Worm (Caenorhabditis elegans): ENCODE results near the gene F55C5.10.

Gene F55C5.10

DNA sequence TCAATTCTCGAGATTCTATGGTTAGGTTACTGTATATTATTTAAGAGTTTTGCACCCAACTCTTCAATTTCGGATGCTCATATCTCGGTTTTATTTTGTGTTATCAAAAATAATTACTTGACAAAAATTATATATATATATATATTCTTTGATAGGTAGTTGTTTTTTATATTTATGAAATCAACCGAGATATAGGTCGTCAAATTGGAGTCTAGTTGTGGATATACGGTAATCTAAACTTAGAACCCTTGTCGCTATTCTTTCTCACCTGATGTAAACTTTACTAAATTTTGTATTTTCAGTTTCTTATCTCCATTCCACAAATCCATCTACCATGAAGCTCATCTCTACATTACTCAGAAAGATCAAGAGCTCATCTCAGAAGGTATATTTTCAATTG is at the start of gene F55C5.10:
Gene F55C5.10 (plus strand): TSS at position 301 of the 400 bp plus-strand sequence.
- no peak for TF ChIP-seq pes-1 (GFP tag; IDR thresholded peaks at IDR 0.05)
- no peak for TF ChIP-seq hmg-4 (GFP tag; optimal IDR thresholded peaks at IDR 0.05)
- TF ChIP-seq ceh-13 (GFP tag; optimal IDR thresholded peaks at IDR 0.05) = no peak
- TF ChIP-seq flt-1 (GFP tag; IDR thresholded peaks at IDR 0.05) = no peak
- TF ChIP-seq tra-4 (tag; optimal IDR thresholded peaks at IDR 0.05) = no peak
- TF ChIP-seq F13C5.2 (tag; optimal IDR thresholded peaks at IDR 0.05) = no peak
- TF ChIP-seq ama-1 (optimal IDR thresholded peaks at IDR 0.05) = no peak
- TF ChIP-seq hnd-1 (tag; optimal IDR thresholded peaks at IDR 0.05) = no peak
- no peak for TF ChIP-seq tbx-37 (GFP tag; conservative IDR thresholded peaks at IDR 0.05)
- TF ChIP-seq scrt-1 (GFP tag; IDR thresholded peaks at IDR 0.05) = no peak

DNA sequence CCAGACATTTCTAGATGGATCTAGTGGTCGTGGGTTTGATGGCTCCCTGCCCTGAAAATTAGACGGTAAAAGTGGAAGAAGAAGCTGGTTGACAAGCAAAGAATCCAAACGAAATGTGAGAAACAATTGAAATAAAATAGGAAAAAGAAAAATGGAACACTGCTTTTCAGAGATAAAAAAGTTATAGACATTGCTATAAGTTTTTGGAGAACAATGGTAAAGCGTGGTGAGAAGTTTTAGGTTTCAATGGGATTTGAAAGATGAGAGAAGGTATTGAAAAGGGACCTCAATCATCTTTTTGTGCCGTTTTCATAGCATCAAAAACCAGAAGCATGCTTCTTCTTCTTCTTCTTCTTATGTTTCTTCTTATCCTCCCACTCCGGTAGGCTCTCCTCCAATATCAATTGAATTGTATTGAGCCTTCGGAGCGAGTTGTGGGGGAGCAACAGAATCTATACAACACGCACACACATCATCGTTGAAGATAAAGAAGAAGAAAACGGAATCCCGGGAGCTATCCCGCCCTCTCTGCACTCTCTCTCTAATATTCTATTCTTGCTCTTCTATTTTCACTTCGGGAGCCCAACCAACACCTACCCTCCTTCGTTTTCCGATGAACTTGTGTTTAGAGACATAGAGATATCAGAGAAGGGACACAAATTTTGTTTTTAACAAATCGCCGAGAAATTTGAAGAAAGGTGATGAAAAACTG is 48.8 kb upstream of the F55C5.10 start, which contains the start of gene myo-3:
Gene myo-3 (minus strand): TSS at position 51 of the 712 bp plus-strand sequence.
- TF ChIP-seq sea-1 (GFP tag; conservative IDR thresholded peaks at IDR 0.05) = no peak
- TF ChIP-seq ceh-36 (tag; optimal IDR thresholded peaks at IDR 0.05) = no peak
- no peak for TF ChIP-seq tra-4 (tag; optimal IDR thresholded peaks at IDR 0.05)
- no peak for TF ChIP-seq pes-1 (GFP tag; IDR thresholded peaks at IDR 0.05)
- TF ChIP-seq ets-7 (tag; optimal IDR thresholded peaks at IDR 0.05) = no peak
- no peak for TF ChIP-seq ama-1 (optimal IDR thresholded peaks at IDR 0.05)
- TF ChIP-seq aly-1 (tag; optimal IDR thresholded peaks at IDR 0.05) = no peak
- TF ChIP-seq F13C5.2 (tag; optimal IDR thresholded peaks at IDR 0.05) = no peak
- no peak for TF ChIP-seq hnd-1 (tag; optimal IDR thresholded peaks at IDR 0.05)
- TF ChIP-seq ceh-13 (GFP tag; optimal IDR thresholded peaks at IDR 0.05) = no peak
- TF ChIP-seq flt-1 (GFP tag; IDR thresholded peaks at IDR 0.05) = no peak
- no peak for TF ChIP-seq hmbx-1 (tag; optimal IDR thresholded peaks at IDR 0.05)

DNA sequence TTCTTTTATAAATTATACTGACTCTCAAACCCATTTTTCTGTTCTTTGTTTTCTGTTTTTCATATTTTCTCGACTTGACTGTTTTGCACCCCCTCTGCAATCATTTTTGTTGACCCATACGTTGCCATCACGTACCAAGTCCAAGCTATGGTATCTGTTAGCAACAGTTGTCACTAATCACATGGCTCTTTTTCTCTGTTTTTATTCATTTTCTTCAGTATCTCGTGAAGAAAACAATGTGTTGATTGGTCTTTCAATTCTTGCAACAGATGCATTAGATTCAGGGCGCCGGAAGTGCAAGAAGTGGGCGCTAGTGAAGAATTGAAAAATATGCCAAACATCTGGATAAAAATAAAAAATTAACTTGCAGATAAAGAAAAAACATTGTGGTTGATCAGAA is 47.8 kb upstream of the F55C5.10 start:
- TF ChIP-seq ets-7 (tag; optimal IDR thresholded peaks at IDR 0.05) (no peak), ceh-13 (GFP tag; optimal IDR thresholded peaks at IDR 0.05) (no peak), scrt-1 (GFP tag; IDR thresholded peaks at IDR 0.05) (no peak), ama-1 (optimal IDR thresholded peaks at IDR 0.05) (no peak), ceh-36 (tag; optimal IDR thresholded peaks at IDR 0.05) (no peak), tbx-37 (GFP tag; conservative IDR thresholded peaks at IDR 0.05) (no peak), B0310.2 (tag; optimal IDR thresholded peaks at IDR 0.05) (no peak), hnd-1 (tag; optimal IDR thresholded peaks at IDR 0.05) (no peak), flt-1 (GFP tag; IDR thresholded peaks at IDR 0.05) (no peak), pes-1 (GFP tag; IDR thresholded peaks at IDR 0.05) (no peak), tra-4 (tag; optimal IDR thresholded peaks at IDR 0.05) (no peak), F13C5.2 (tag; optimal IDR thresholded peaks at IDR 0.05) (no peak), sea-1 (GFP tag; conservative IDR thresholded peaks at IDR 0.05) (no peak), hmbx-1 (tag; optimal IDR thresholded peaks at IDR 0.05) (no peak), hmg-4 (GFP tag; optimal IDR thresholded peaks at IDR 0.05) (no peak), tbx-11 (GFP tag; IDR thresholded peaks at IDR 0.05) (no peak), aly-1 (tag; optimal IDR thresholded peaks at IDR 0.05) (no peak)

DNA sequence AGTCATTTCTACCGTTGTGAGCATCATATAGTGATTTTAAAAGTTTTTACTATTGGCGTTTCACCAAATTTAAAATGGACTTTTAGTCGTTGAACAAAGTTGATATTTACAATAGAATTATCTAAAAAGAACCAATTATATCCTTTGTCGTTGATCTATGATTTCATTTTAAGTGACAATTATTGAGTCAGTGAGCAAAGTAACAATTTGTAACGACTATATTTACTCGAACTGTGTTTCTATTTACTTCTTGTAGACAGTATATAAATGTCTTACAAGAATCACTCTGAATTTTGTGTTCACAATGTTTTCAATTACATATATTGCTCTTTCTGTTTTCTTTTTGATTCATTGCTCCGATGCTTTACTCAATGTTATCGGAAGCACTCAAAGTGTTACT is 42.2 kb upstream of the F55C5.10 start, which contains the start of gene ttr-22:
Gene ttr-22 (plus strand): TSS at position 301 of the 400 bp plus-strand sequence.
- TF ChIP-seq ceh-13 (GFP tag; optimal IDR thresholded peaks at IDR 0.05) (no peak), pes-1 (GFP tag; IDR thresholded peaks at IDR 0.05) (no peak), hmbx-1 (tag; optimal IDR thresholded peaks at IDR 0.05) (no peak), F13C5.2 (tag; optimal IDR thresholded peaks at IDR 0.05) (no peak), B0310.2 (tag; optimal IDR thresholded peaks at IDR 0.05) (no peak), hmg-4 (GFP tag; optimal IDR thresholded peaks at IDR 0.05) (no peak), flt-1 (GFP tag; IDR thresholded peaks at IDR 0.05) (no peak), aly-1 (tag; optimal IDR thresholded peaks at IDR 0.05) (no peak), tbx-37 (GFP tag; conservative IDR thresholded peaks at IDR 0.05) (no peak), ets-7 (tag; optimal IDR thresholded peaks at IDR 0.05) (no peak), ama-1 (optimal IDR thresholded peaks at IDR 0.05) (no peak), tbx-11 (GFP tag; IDR thresholded peaks at IDR 0.05) (no peak), hnd-1 (tag; optimal IDR thresholded peaks at IDR 0.05) (no peak), ceh-36 (tag; optimal IDR thresholded peaks at IDR 0.05) (no peak), scrt-1 (GFP tag; IDR thresholded peaks at IDR 0.05) (no peak), sea-1 (GFP tag; conservative IDR thresholded peaks at IDR 0.05) (no peak), tra-4 (tag; optimal IDR thresholded peaks at IDR 0.05) (no peak)

DNA sequence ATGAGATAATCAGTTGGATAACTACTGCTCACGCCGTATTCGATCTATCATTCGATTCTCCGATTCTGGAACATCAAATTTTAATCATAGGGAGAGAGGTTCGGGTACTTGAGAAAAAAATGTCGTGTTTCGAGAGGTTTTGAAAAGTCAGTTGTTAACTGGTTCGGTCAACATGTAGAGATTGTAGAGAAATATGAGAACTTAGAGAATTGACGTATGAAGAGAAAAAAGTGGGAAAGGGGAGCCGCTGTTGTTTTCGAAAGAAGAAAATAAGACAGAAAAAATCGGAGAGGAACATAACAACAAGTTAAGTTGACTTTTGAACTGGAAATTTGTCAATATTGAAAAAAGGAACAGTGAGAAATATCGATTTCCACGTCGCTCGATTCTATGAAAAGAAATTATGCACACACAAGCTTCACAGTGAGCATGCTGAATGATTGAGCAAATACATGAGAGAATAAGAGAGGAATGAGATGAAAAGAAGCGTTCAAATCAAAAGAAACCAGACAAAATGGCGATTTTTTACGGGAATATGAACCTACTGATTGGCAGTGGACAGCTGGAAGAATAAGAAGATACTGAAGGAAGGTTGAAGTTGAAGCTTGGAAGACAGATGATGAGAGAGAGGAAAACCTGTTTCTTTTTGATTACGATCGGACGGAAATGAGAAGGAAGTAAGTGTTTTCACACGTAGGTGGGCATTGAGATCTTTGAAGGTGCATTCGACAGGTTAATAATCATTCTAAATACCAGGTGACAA is 38.1 kb upstream of the F55C5.10 start, which contains the start of the genes T04H1.13, slfl-5 and rad-50:
Gene T04H1.13 (minus strand): TSS at position 51 of the 763 bp plus-strand sequence.
Gene slfl-5 (minus strand): TSS at position 65 of the 763 bp plus-strand sequence.
Gene rad-50 (plus strand): TSS at position 667 of the 763 bp plus-strand sequence.
- no peak for TF ChIP-seq ama-1 (optimal IDR thresholded peaks at IDR 0.05)

DNA sequence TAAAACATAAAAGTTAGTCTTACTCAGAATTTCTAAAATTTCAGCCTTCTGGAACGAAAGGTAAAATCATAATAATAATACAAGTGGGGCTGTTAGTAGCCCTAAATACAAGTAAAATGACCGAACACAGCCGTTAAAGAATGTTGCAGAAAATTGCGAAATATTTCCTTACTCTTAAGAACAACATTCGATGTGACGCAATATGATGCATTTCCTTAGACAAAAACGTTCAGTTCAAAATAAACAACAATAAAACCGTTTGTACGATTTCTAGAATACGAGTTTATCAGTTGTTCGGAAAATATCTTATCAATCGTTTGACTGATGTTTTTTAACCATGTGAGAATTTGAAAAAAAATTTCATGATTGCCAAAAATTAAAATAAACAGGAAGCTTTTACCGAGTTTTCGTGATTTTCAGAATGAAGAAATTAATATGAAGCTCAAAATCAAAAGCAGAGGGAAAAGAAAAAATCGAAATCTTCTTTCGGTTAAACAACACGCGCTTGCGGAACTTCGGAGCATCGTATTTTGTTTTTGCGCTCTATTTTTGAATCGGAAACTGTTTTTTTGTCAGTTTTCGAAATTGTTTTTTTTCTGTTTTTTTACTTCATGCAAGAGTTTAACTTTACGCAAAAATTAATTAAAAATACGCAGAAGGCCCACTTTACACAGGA is 37.4 kb upstream of the F55C5.10 start:
- TF ChIP-seq sea-1 (GFP tag; conservative IDR thresholded peaks at IDR 0.05) (no peak), F13C5.2 (tag; optimal IDR thresholded peaks at IDR 0.05) (no peak), hnd-1 (tag; optimal IDR thresholded peaks at IDR 0.05) (no peak), tbx-37 (GFP tag; conservative IDR thresholded peaks at IDR 0.05) (no peak), pes-1 (GFP tag; IDR thresholded peaks at IDR 0.05) (no peak), tbx-11 (GFP tag; IDR thresholded peaks at IDR 0.05) (no peak), hmbx-1 (tag; optimal IDR thresholded peaks at IDR 0.05) (no peak), B0310.2 (tag; optimal IDR thresholded peaks at IDR 0.05) (no peak), ceh-36 (tag; optimal IDR thresholded peaks at IDR 0.05) (no peak), ama-1 (optimal IDR thresholded peaks at IDR 0.05) (no peak), tra-4 (tag; optimal IDR thresholded peaks at IDR 0.05) (no peak), ceh-13 (GFP tag; optimal IDR thresholded peaks at IDR 0.05) (no peak), aly-1 (tag; optimal IDR thresholded peaks at IDR 0.05) (no peak)

Measured in whole organism, early embryonic.